Worm (Caenorhabditis elegans) whole organism, L4 larva: Measurements from ENCODE around the gene prx-1.

Experiments
- lin-13 ChIP-seq: fragments of 150-350 bp; optimal IDR thresholded peaks from 2 replicates; lab custom pipeline; 2014; ENCODE audit warnings: missing biosample characterization, missing genetic modification reagents, missing genetic modification characterization
- lin-39 ChIP-seq: fragments of 150-350 bp; optimal IDR thresholded peaks from 2 replicates; lab custom pipeline; 2014; ENCODE audit warnings: missing biosample characterization, missing genetic modification reagents, missing genetic modification characterization
- mes-2 ChIP-seq: sonication (generic microtip); optimal IDR thresholded peaks from 2 replicates; lab custom pipeline; 2016; ENCODE audit warnings: missing genotype, mild to moderate bottlenecking, missing genetic modification characterization, missing compliant biosample characterization; ENCODE audit not compliant: poor library complexity, severe bottlenecking
- nhr-25 ChIP-seq: sonication (generic microtip); optimal IDR thresholded peaks from 2 replicates; lab custom pipeline; 2017; ENCODE audit warnings: missing genetic modification characterization, mild to moderate bottlenecking, missing compliant biosample characterization, antibody characterized with exemption, moderate library complexity, borderline replicate concordance; ENCODE audit not compliant: insufficient read depth
- pha-4 ChIP-seq, 2 experiments: fragments of 150-350 bp in 1 of 2; fragments of 200-800 bp in 1 of 2; sonication (Bioruptor generic) in 1 of 2; IDR thresholded peaks in 1 of 2; optimal IDR thresholded peaks in 1 of 2; 2 replicates each; pipeline versions ENCODE4 v1.3.6 to Lab custom; 2014 to 2022; ENCODE audit warnings: missing genetic modification characterization in 2 of 2, missing genetic modification reagents in 2 of 2, missing biosample characterization in 1 of 2, missing compliant biosample characterization in 1 of 2
- snpc-1.2 ChIP-seq: fragments of 200-800 bp; sonication (Bioruptor generic); IDR thresholded peaks from 2 replicates; pipeline ENCODE4 v1.3.6; 2022; ENCODE audit warnings: missing genetic modification reagents, missing genetic modification characterization, missing compliant biosample characterization
- unc-62 ChIP-seq, 3 experiments: fragments of 150-350 bp in 1 of 3; sonication (generic microtip); optimal IDR thresholded peaks in 2 of 3; peaks in 1 of 3; 1 replicate in 1 of 3; 2 replicates in 2 of 3; lab custom pipeline; 2014 to 2017; ENCODE audit warnings: missing biosample characterization in 3 of 3, missing genetic modification characterization in 3 of 3, missing genetic modification reagents in 3 of 3, missing genotype in 1 of 3
- vab-7 ChIP-seq: fragments of 200-800 bp; sonication (Bioruptor generic); IDR thresholded peaks from 2 replicates; pipeline ENCODE4 v1.3.6; 2022; ENCODE audit warnings: missing genetic modification reagents, missing genetic modification characterization, missing compliant biosample characterization
- ztf-7 ChIP-seq: fragments of 150-350 bp; optimal IDR thresholded peaks from 2 replicates; lab custom pipeline; 2014; ENCODE audit warnings: missing biosample characterization, missing genetic modification characterization

- TF ChIP-seq vab-7 (GFP tag; lab: Robert Waterston, UW), result no peak
- no peak for TF ChIP-seq pha-4 (GFP tag; IDR thresholded peaks at IDR 0.05; lab: Robert Waterston, UW)
- no peak for TF ChIP-seq pha-4 (tag; optimal IDR thresholded peaks at IDR 0.05; lab: Kevin White, UChicago)
- TF ChIP-seq ztf-7 (tag; lab: Kevin White, UChicago), result no peak
- TF ChIP-seq unc-62 (GFP tag; optimal IDR thresholded peaks at IDR 0.05 in 1 of 2; lab: Kevin White, UChicago), result no peak
- TF ChIP-seq unc-62 (tag; optimal IDR thresholded peaks at IDR 0.05; lab: Kevin White, UChicago), result no peak
- no peak for TF ChIP-seq lin-39 (tag; lab: Kevin White, UChicago)
- TF ChIP-seq mes-2 (tag; lab: Kevin White, UChicago), result no peak
- TF ChIP-seq snpc-1.2, result no peak
- TF ChIP-seq lin-13, result no peak
- no peak for TF ChIP-seq nhr-25 (tag; lab: Kevin White, UChicago)
These were observed 2.4 kb downstream of the prx-1 start for ce11 chrX:14316132-14316531.
